Worm (Caenorhabditis elegans) whole organism, dauer: ENCODE data around the gene T25E12.16.

Experiments used
- unc-62 ChIP-seq: sonication (generic microtip); optimal IDR thresholded peaks from 2 replicates; lab custom pipeline; 2017; ENCODE audit warnings: missing biosample characterization, missing genetic modification reagents, missing genetic modification characterization

T25E12.16 gene

DNA sequence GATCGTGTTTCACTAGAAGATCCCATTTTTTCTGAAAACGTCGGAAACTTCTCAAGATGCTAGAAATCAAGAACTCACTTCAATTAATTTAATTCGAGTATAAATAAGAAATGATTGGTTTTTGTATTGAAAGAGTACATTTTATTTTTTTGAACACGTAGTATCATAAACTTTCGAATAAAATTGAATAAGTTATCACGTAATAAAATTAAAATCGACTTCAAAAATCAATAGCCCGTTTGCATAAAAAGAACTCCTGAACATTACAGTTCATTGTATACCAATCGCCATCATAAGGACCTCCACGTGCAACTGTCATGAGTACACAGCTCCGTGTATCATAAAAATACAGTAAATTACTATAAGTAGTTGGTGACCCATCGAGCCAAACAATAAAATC is at the start of gene T25E12.16:
TSS of gene T25E12.16 (minus strand) at position 101 of the 400 bp plus-strand sequence.
- TF ChIP-seq unc-62: no peak

DNA sequence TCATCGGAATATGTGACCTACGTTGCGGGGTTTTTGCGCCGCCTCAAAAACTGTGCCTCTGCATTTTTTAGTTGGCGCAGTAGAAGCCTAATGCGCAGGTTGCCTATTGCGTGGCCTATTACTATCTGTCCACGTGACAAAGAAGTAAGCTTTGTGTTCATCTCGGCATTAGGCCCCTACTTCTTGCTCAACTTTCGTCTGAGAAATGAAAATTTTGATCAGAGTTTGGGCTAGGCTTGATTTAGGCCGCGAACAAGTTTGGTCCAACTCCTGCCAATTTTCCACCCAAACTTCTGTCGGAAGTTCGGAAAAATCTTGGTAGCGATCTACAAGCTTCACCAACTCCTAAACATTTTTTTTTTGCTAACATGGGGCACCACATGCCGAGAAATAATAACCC is 48.4 kb upstream of the T25E12.16 start:
- no peak for TF ChIP-seq unc-62

DNA sequence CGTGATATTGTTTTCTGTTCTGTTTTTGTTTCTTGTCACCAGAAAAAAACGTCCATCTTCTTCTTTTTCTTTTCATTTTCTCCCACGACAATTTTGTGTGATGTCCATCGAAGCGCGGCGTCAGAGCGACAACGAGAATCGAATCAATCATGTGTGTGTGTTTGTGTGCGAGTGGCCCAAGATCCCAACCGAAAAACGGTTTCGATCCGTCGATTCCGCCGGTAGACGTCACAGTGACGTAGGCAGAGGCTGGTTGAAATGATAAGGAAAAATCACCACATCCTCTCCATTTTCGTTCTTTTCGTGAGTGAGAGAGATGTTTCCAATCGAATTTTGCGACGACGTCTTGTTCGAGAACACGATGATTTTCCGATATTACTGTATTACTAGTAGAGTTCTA is 47.0 kb upstream of the T25E12.16 start:
- TF ChIP-seq unc-62: no peak

DNA sequence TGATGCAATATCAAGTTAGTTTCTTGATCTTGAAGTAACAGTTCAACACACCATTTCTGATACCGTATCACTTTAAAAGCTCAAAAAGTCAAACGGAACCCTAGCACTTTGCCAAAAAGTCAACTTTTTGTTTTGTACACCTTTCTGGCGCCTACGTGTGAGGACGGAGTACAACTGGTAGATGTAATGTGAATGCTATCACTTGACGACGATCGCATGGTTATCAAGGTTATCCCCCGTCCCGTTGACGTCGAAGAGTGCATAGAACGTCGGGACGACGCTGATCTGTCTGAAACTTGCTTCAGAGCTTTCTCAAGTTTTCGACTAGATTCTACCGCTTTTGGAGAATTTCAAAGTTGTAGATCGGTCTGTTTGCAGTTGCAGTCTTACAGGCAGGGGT is 46.4 kb upstream of the T25E12.16 start:
- TF ChIP-seq unc-62: no peak

DNA sequence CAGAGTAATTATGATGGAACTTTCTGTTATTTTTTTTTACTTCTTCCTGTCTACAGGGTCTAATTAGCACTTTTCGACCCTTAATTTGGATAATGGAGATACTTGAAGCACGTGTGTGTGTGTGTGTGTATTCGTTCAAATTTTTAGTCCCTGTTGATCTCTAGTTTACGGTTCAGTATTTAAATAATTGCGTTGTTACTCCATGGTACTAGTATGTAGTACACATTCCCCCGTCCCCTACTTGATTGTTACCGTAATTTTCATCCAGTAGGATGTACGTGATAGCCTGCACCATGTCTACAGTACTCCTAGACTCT is 45.7 kb upstream of the T25E12.16 start:
- TF ChIP-seq unc-62: no peak

DNA sequence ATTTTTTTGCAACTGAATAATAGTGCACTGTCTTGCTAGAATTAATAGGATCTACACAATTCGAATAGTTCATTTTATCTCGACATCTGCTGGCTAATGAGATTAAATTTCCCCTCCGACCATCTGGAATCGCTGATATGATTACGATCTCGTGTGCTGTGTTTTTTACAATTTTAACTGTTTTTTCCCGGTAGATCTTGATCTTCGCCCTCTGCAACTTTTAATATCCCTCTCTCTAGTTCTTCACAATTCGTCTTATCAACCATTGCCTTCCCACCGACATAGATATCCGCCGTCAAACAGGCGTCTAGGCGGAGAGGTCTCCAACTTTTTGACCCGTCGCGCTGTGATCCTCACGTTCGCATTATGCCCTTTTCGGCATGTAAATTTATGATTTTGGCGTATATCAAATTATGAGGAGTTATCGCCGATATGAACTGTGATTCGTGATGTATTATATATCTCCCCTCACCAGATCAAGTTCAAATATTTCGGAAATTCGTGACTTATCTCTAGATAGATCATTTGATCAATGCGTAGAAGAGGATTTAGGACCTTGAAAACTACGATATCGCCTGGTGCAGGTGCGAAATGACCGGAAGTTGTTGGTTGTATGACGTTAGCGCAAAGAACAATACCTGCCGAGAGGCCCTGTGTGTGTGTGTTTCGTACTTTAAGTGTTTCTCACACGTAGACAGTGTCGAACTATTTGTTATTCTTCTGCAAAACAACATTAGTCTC is 45.1 kb upstream of the T25E12.16 start:
- no peak for TF ChIP-seq unc-62

DNA sequence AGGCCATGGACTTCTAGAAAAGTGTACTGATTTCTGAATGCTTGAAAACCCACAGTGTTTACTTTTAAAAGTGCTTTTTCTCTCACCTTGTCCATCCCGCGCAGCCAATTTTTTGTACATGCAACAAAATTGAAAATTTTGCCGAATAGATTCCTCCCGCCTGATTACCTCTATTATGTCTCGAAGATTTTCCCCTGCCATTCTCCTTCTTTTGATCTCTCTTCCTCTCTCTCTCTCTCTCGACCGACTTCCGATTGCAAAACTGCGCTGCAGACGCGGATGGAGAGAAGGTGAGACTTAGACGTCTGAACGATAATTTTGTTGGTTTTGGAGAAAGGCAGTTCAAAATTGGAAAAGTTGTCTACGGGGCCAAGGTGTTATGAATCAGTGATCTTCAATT is 40.8 kb upstream of the T25E12.16 start:
- TF ChIP-seq unc-62: no peak

DNA sequence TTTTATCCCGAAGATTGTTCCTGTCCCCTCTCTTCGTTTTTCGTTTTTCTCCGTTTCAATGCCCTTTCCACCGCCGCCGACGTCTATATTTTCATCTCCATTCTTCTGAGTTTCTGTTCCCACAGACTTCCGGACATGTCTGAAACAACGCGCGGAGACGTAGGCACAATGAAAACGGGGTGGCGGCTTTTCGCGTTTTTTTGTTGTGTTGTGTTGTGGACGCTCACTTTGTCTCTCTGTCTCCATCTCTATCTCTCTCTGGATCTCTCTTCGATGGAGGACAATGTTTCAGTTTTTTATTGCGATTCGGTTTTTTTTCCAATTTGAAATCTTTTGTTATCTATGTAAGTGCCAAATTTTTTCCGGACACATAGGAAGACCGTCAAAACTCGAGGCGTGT is 26.4 kb upstream of the T25E12.16 start:
- TF ChIP-seq unc-62: no peak

DNA sequence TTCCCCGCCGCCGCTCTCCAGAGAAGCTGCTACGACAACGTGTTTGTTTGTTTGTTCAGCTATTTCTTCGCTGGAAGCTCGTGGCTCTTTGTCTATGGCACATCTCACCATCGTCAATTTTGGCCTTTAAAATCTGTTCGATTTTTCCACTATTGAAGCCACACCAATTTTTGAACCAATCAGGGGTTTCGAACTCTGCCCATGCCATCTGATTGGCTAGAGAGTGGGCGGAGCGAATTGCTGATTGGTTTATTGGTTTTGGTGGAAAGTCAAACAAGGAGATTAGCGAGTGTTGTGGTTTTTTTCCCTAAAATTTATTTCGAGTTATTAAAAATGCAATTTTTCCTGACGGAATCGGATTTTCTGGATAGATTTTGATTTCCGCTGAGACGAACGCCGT is 22.6 kb upstream of the T25E12.16 start:
- no peak for TF ChIP-seq unc-62

DNA sequence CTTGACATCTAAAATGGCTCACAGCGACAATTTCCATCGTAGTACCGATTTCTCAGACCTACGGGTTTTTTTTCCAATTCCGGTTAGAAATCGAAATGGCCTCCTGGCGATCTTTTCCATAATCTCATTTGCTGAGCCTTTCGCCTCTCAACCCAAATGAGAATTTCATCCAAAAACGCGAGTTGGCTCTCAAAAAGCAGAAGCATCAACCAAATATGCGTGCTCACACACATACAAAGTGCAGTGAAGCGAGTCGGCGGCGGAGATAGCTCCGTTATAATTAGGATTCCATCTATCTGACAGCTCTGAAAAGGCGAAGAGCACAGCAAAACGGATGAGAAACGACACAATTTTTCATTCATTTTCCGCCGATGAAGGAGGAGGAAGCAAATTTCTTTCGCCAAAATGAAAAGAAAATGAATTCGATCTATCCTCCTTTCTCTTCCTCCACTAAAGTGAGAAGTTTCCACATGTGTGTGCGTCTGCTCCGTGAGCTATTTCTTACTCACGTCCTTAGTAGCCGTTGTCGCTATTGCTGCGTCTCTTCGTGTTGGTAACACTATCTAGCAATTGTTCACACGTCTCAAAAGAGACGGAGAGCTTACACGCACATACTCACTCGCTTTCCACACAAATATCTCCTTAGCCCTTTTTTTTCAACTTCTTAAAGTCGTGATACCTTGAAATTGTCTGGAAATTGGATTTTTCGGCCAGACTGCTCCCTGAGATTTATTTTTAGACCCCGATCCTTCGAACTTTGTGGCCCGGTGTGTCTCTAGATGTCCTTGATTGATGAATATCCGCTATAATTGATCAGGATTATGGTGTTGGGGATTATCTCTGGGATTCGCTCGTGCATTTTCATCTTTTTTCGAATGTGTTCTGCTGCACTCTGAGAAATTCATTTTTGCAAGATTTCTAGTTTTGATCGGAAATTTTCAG is 18.8 kb upstream of the T25E12.16 start:
- no peak for TF ChIP-seq unc-62

DNA sequence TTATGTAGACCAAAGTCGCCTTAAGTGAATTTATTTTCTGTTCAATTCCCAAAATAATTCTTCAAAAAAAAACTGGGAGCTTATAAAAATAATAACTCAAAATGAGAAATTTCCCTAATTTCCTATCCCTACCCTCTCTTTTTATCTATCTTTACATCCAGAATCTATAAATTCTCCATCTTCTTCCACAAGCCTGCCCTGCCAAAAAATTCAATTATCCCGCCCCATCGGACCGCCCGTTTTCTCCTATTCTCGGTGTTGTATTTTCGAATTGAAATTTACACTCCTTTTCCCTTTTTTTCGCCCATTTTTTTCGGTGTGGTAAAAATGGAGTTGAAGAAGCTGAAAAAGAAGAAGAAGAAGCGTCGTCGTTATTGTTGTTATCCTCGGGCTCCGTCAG is 15.9 kb upstream of the T25E12.16 start:
- TF ChIP-seq unc-62: no peak

DNA sequence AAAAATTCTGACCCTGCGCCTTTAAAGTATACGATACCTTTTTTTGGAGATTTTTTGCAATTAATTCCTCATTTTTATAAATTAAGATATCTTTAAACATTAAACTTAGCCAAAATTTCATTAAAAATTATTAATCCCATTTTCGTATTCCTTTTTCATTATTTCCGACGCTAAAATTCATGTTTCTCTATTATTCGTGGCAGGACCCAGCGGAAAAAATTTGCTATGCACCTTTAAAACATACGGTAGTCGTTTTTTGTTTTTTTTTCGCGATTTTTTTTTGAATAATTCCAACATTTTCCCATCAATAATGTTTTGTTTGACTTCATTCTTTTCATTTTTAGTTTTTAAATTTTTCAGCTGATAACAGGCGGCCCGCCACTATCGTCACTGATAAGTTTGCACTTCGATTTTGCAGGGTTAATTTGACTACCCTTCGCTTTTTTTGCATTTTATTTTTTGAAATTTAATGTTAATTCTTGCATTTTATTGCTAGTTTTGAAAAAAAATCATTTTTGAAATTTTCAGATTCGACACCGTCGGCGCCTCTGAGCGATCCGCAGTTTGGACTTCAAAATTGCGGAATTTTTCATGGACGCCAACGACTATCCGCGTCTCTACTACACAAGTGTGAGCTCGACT is 13.6 kb upstream of the T25E12.16 start, which contains the start of gene dkf-2:
TSS of gene dkf-2 (plus strand) at position 592 of the 642 bp plus-strand sequence.
- TF ChIP-seq unc-62: no peak

DNA sequence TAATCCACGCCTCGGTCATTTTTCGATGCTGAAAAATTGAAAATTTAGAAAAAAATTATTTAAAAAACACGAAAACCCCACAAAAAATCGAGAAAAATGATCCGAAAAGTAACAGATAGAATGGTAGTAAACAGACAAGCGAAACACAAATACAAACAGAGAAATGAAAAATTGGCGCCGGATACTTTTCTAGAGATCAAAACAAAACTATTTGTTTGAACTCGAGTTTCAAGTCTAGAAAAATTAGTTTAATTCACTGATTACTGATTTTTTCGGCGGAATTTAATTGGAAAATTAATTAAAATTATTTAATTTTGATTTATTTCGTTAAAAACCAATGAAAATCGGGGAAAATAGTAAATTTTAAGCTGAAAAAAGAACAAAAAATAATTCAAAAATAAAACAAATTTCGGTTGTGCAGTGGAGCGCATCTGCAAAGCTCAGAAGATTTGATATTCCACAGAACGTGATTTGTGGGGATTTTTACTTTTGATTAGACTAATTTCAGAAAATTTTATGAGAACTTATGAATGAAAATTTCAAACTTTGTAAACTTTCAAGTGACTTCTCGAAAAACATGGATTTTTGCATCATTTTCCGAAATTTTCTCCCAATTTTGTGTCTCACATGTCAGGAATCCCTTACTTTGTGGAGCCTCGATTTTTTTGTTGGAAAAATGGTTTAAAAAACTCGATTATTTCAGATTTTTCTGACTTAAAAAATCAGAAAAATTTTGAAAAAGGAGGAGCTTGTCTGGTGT is 12.8 kb upstream of the T25E12.16 start, which contains the start of gene gyg-2:
TSS of gene gyg-2 (minus strand) at position 28 of the 760 bp plus-strand sequence.
- no peak for TF ChIP-seq unc-62

DNA sequence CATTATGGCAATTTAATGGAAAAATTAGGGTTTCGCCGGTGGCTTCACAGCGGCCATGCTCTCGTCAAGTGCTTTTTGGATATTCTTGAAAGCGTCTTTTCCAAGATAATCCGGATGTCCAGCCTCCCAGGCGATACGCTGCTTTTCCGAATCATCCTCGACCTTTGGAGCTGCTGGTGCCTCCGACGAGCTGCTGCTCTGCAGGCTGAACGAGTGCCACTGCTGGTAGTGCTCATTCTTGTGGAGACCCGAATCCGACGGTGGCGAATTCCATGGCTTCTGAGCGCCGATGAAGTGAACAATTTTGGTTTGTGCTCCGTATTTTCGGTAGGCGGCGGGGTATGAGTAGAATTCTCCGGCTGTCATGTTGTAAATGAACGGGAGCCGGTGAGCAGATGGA is 11.6 kb upstream of the T25E12.16 start:
- TF ChIP-seq unc-62: no peak

DNA sequence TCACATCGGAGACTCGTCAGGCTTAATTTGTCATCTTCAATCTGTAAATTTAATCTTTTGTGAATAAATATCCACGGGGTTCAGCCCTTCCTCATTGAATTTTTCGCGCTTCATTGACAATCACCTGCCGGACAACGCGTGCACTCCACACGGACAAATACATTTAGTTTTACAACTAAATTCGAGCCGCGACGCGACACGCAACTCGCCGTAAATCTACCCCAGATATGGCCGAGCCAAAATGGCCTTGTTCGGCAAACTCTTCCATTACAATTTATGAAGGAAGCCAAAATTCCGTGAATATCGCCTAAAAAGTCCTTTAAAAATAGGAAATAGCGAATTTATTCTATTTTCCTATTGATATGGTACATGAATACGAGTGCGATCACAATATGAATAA is 11.2 kb upstream of the T25E12.16 start:
- TF ChIP-seq unc-62: no peak

DNA sequence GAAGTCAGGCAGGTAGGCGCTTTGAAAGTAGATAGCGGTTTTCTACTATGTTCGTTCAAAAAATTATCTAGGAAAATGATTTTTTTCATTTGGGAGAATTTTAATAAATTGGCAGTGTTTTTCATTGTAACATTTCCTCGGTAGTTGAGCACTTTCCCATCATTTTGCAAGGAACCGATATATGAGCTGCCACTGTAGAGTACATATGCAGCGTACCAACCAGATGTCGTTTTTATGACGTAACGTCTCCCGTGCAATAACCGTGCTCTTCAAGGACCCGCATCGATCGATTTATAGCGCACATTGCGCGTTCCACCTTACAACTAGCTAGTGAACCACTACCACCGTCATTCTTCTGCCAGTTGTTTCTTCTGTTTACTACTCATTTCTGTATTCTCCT is 8.5 kb upstream of the T25E12.16 start, which contains the start of gene T25E12.6:
TSS of gene T25E12.6 (plus strand) at position 301 of the 400 bp plus-strand sequence.
- TF ChIP-seq unc-62: no peak
